Worm (Caenorhabditis elegans) whole organism, young adult: ENCODE measurements around the gene ugt-66.

Experiments used
- B0019.2 ChIP-seq: fragments of 200-800 bp; sonication (Bioruptor generic); conservative IDR thresholded peaks from 2 replicates; pipeline ENCODE4 v1.3.6; 2022; ENCODE audit warnings: missing genetic modification reagents, missing genetic modification characterization, missing compliant biosample characterization
- F23B12.7 ChIP-seq: sonication (generic microtip); optimal IDR thresholded peaks from 2 replicates; lab custom pipeline; 2017; ENCODE audit warnings: missing genetic modification characterization, mild to moderate bottlenecking, missing compliant biosample characterization, antibody characterized with exemption, moderate library complexity; ENCODE audit not compliant: insufficient read depth
- K12H6.12 ChIP-seq: fragments of 200-800 bp; sonication (Bioruptor generic); optimal IDR thresholded peaks from 2 replicates; lab custom pipeline; 2018; ENCODE audit warnings: mild to moderate bottlenecking, missing genetic modification characterization, missing compliant biosample characterization
- Y95B8A.8 ChIP-seq: fragments of 200-800 bp; sonication (Bioruptor generic); IDR thresholded peaks from 2 replicates; pipeline ENCODE4 v1.3.6; 2022; ENCODE audit warnings: missing genetic modification reagents, missing genetic modification characterization, missing compliant biosample characterization
- ZK185.1 ChIP-seq: sonication (generic microtip); optimal IDR thresholded peaks from 2 replicates; lab custom pipeline; 2016; ENCODE audit warnings: mild to moderate bottlenecking, missing genetic modification characterization, missing compliant biosample characterization; ENCODE audit not compliant: poor library complexity, severe bottlenecking
- ama-1 ChIP-seq, 3 experiments: fragments of 150-350 bp in 1 of 3; sonication (generic microtip) in 2 of 3; optimal IDR thresholded peaks; 2 replicates each; lab custom pipeline; 2014 to 2018; ENCODE audit warnings: missing biosample characterization in 2 of 3, missing genetic modification characterization in 2 of 3, missing genetic modification reagents in 2 of 3
- aptf-3 ChIP-seq: fragments of 200-800 bp; sonication (Bioruptor generic); IDR thresholded peaks from 2 replicates; pipeline ENCODE4 v1.3.6; 2022; ENCODE audit warnings: missing genetic modification characterization, missing compliant biosample characterization
- athp-1 ChIP-seq: sonication (generic microtip); optimal IDR thresholded peaks from 2 replicates; lab custom pipeline; 2017; ENCODE audit warnings: mild to moderate bottlenecking, missing genetic modification characterization, missing compliant biosample characterization
- ccch-3 ChIP-seq: fragments of 200-800 bp; sonication (Bioruptor generic); optimal IDR thresholded peaks from 2 replicates; lab custom pipeline; 2018; ENCODE audit warnings: mild to moderate bottlenecking, missing genetic modification characterization, missing compliant biosample characterization
- cebp-1 ChIP-seq, 2 experiments: fragments of 200-800 bp in 1 of 2; sonication (Bioruptor generic) in 1 of 2; sonication (generic microtip) in 1 of 2; IDR thresholded peaks in 1 of 2; optimal IDR thresholded peaks in 1 of 2; 2 replicates each; pipeline versions ENCODE4 v1.3.6 to Lab custom; 2017 to 2022; ENCODE audit warnings: missing compliant biosample characterization in 2 of 2, missing genetic modification characterization in 2 of 2, mild to moderate bottlenecking in 1 of 2, missing genetic modification reagents in 1 of 2, moderate library complexity in 1 of 2
- ceh-100 ChIP-seq: fragments of 200-800 bp; sonication (Bioruptor generic); IDR thresholded peaks from 2 replicates; pipeline ENCODE4 v1.3.6; 2022; ENCODE audit warnings: missing genetic modification reagents, missing genetic modification characterization, missing compliant biosample characterization
- ceh-58 ChIP-seq: fragments of 200-800 bp; sonication (Bioruptor generic); IDR thresholded peaks from 2 replicates; pipeline ENCODE4 v1.3.6; 2022; ENCODE audit warnings: missing genetic modification characterization, missing compliant biosample characterization
- chd-7 ChIP-seq: sonication (generic microtip); optimal IDR thresholded peaks from 2 replicates; lab custom pipeline; 2016; ENCODE audit warnings: mild to moderate bottlenecking, missing genetic modification characterization, moderate library complexity, missing compliant biosample characterization
- dpl-1 ChIP-seq: fragments of 150-350 bp; optimal IDR thresholded peaks from 2 replicates; lab custom pipeline; 2014; ENCODE audit warnings: missing biosample characterization, missing genetic modification reagents, missing genetic modification characterization
- efl-1 ChIP-seq: fragments of 150-350 bp; optimal IDR thresholded peaks from 2 replicates; lab custom pipeline; 2014; ENCODE audit warnings: missing biosample characterization, missing genetic modification reagents, missing genetic modification characterization
- egl-44 ChIP-seq: fragments of 200-800 bp; sonication (Bioruptor generic); IDR thresholded peaks from 2 replicates; pipeline ENCODE4 v1.3.6; 2022; ENCODE audit warnings: missing genetic modification reagents, missing genetic modification characterization, missing compliant biosample characterization
- egrh-3 ChIP-seq: fragments of 200-800 bp; sonication (Bioruptor generic); IDR thresholded peaks from 2 replicates; pipeline ENCODE4 v1.3.6; 2022; ENCODE audit warnings: missing genetic modification reagents, missing genetic modification characterization, missing compliant biosample characterization
- fkh-3 ChIP-seq: sonication (generic microtip); optimal IDR thresholded peaks from 2 replicates; lab custom pipeline; 2016; ENCODE audit warnings: mild to moderate bottlenecking, missing genetic modification characterization, missing compliant biosample characterization
- gei-17 ChIP-seq: fragments of 200-800 bp; sonication (Bioruptor generic); optimal IDR thresholded peaks from 2 replicates; lab custom pipeline; 2018; ENCODE audit warnings: mild to moderate bottlenecking, missing genetic modification characterization, missing compliant biosample characterization
- him-1 ChIP-seq: sonication (generic microtip); optimal IDR thresholded peaks from 2 replicates; lab custom pipeline; 2016; ENCODE audit warnings: missing genotype, missing genetic modification reagents, missing genetic modification characterization, missing compliant biosample characterization
- hlh-12 ChIP-seq: sonication (generic microtip); optimal IDR thresholded peaks from 2 replicates; lab custom pipeline; 2016; ENCODE audit warnings: missing genetic modification characterization, missing compliant biosample characterization
- hlh-26 ChIP-seq: fragments of 200-800 bp; sonication (Bioruptor generic); conservative IDR thresholded peaks from 2 replicates; pipeline ENCODE4 v1.3.6; 2022; ENCODE audit warnings: missing genetic modification reagents, missing genetic modification characterization, missing compliant biosample characterization
- hmg-20 ChIP-seq: fragments of 200-800 bp; sonication (Bioruptor generic); IDR thresholded peaks from 2 replicates; pipeline ENCODE4 v1.3.6; 2022; ENCODE audit warnings: missing genetic modification reagents, missing genetic modification characterization, missing compliant biosample characterization
- hrde-1 ChIP-seq: sonication (generic microtip); optimal IDR thresholded peaks from 2 replicates; lab custom pipeline; 2016; ENCODE audit warnings: missing genetic modification characterization, mild to moderate bottlenecking, missing compliant biosample characterization, moderate library complexity, missing genotype, missing genetic modification reagents, borderline replicate concordance
- hsf-1 ChIP-seq: fragments of 200-800 bp; sonication (Bioruptor generic); IDR thresholded peaks from 2 replicates; pipeline ENCODE4 v1.3.6; 2022; ENCODE audit warnings: missing genetic modification reagents, missing genetic modification characterization, missing compliant biosample characterization
- let-526 ChIP-seq: fragments of 200-800 bp; sonication (Bioruptor generic); IDR thresholded peaks from 2 replicates; pipeline ENCODE4 v1.3.6; 2022; ENCODE audit warnings: missing genetic modification reagents, missing genetic modification characterization, missing compliant biosample characterization
- lin-54 ChIP-seq: fragments of 200-800 bp; sonication (Bioruptor generic); optimal IDR thresholded peaks from 2 replicates; lab custom pipeline; 2018; ENCODE audit warnings: mild to moderate bottlenecking, missing genetic modification characterization, missing compliant biosample characterization
- lir-1 ChIP-seq: fragments of 200-800 bp; sonication (Bioruptor generic); conservative IDR thresholded peaks from 2 replicates; pipeline ENCODE4 v1.3.6; 2022; ENCODE audit warnings: missing genetic modification reagents, missing genetic modification characterization, missing compliant biosample characterization
- lsl-1 ChIP-seq: fragments of 200-800 bp; sonication (Bioruptor generic); optimal IDR thresholded peaks from 2 replicates; lab custom pipeline; 2018; ENCODE audit warnings: mild to moderate bottlenecking, missing genetic modification characterization, moderate library complexity, missing compliant biosample characterization
- lsy-27 ChIP-seq: sonication (generic microtip); optimal IDR thresholded peaks from 2 replicates; lab custom pipeline; 2017; ENCODE audit warnings: missing genetic modification characterization, mild to moderate bottlenecking, missing compliant biosample characterization, antibody characterized with exemption, missing genotype, borderline replicate concordance; ENCODE audit not compliant: insufficient read depth
- madf-10 ChIP-seq: sonication (generic microtip); optimal IDR thresholded peaks from 2 replicates; lab custom pipeline; 2016; ENCODE audit warnings: mild to moderate bottlenecking, missing genetic modification characterization, missing compliant biosample characterization
- madf-6 ChIP-seq: fragments of 200-800 bp; sonication (Bioruptor generic); IDR thresholded peaks from 2 replicates; pipeline ENCODE4 v1.3.6; 2022; ENCODE audit warnings: missing genetic modification reagents, missing genetic modification characterization, missing compliant biosample characterization
- mcd-1 ChIP-seq: fragments of 200-800 bp; sonication (Bioruptor generic); IDR thresholded peaks from 2 replicates; pipeline ENCODE4 v1.3.6; 2022; ENCODE audit warnings: missing genetic modification reagents, missing genetic modification characterization, missing compliant biosample characterization
- mel-28 ChIP-seq: sonication (generic microtip); optimal IDR thresholded peaks from 2 replicates; lab custom pipeline; 2016; ENCODE audit warnings: borderline replicate concordance, mild to moderate bottlenecking, missing genetic modification characterization, missing compliant biosample characterization
- mxl-1 ChIP-seq: sonication (generic microtip); optimal IDR thresholded peaks from 2 replicates; lab custom pipeline; 2016; ENCODE audit warnings: missing genetic modification characterization, missing compliant biosample characterization
- nfya-1 ChIP-seq: sonication (generic microtip); optimal IDR thresholded peaks from 2 replicates; lab custom pipeline; 2017; ENCODE audit warnings: antibody characterized with exemption, missing compliant biosample characterization, missing genetic modification characterization, borderline replicate concordance; ENCODE audit not compliant: insufficient read depth
- nhr-80 ChIP-seq: sonication (generic microtip); optimal IDR thresholded peaks from 2 replicates; lab custom pipeline; 2016; ENCODE audit warnings: missing genetic modification characterization, missing compliant biosample characterization
- rcor-1 ChIP-seq: fragments of 200-800 bp; sonication (Bioruptor generic); IDR thresholded peaks from 2 replicates; pipeline ENCODE4 v1.3.6; 2022; ENCODE audit warnings: missing genetic modification reagents, missing genetic modification characterization, missing compliant biosample characterization
- snpc-4 ChIP-seq, 5 experiments: fragments of 150-350 bp in 1 of 5; sonication (generic microtip) in 4 of 5; optimal IDR thresholded peaks; 2 replicates each; lab custom pipeline; 2014 to 2018; ENCODE audit warnings: missing genetic modification characterization in 5 of 5, missing biosample characterization in 3 of 5, antibody characterized with exemption in 2 of 5, mild to moderate bottlenecking in 2 of 5, missing compliant biosample characterization in 2 of 5, missing genotype in 2 of 5, moderate library complexity in 2 of 5, missing genetic modification reagents in 1 of 5
- sptf-2 ChIP-seq: fragments of 200-800 bp; sonication (Bioruptor generic); optimal IDR thresholded peaks from 2 replicates; lab custom pipeline; 2018; ENCODE audit warnings: mild to moderate bottlenecking, missing genetic modification characterization, missing compliant biosample characterization
- tlf-1 ChIP-seq: fragments of 200-800 bp; sonication (Bioruptor generic); optimal IDR thresholded peaks from 2 replicates; lab custom pipeline; 2018; ENCODE audit warnings: mild to moderate bottlenecking, missing genetic modification characterization, missing compliant biosample characterization
- unc-62 ChIP-seq: fragments of 150-350 bp; optimal IDR thresholded peaks from 2 replicates; lab custom pipeline; 2014; ENCODE audit warnings: missing biosample characterization, missing genetic modification reagents, missing genetic modification characterization
- xnd-1 ChIP-seq: sonication (generic microtip); optimal IDR thresholded peaks from 2 replicates; lab custom pipeline; 2016; ENCODE audit warnings: missing genotype, missing genetic modification reagents, missing genetic modification characterization, missing compliant biosample characterization
- ztf-6 ChIP-seq: fragments of 200-800 bp; sonication (Bioruptor generic); IDR thresholded peaks from 2 replicates; pipeline ENCODE4 v1.3.6; 2022; ENCODE audit warnings: missing genetic modification reagents, missing genetic modification characterization, missing compliant biosample characterization

ugt-66 gene

DNA sequence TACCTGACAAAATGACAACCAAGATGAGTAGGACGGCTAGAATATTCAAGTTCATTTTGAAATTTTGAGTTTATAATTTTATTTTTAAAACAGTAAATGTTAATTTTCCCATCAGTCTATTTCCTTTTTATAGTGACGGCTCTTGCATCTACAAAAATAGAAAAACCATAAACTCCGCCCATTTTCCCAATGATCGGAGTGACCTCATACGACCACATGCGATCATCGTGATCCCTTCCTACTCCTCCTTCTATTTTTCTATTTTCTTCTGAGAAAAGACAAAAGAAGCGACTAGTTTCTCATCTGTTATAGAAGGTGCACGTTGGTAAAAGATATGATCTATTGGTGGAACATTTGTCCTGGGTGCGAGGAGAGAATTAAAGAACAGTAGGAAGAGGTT, 21.1 kb upstream of the ugt-66 start, which contains the start of gene C23G10.11:
TSS of gene C23G10.11 (minus strand) at position 101 of the 400 bp plus-strand sequence.
- no peak for TF ChIP-seq madf-10
- no peak for TF ChIP-seq hlh-26 (GFP tag; lab: Robert Waterston, UW)
- no peak for TF ChIP-seq aptf-3
- no peak for TF ChIP-seq B0019.2 (GFP tag; lab: Robert Waterston, UW)
- TF ChIP-seq ceh-58 (GFP tag; lab: Robert Waterston, UW): no peak
- TF ChIP-seq F23B12.7: no peak
- TF ChIP-seq hmg-20 (GFP tag; lab: Robert Waterston, UW): no peak
- TF ChIP-seq chd-7: no peak
- TF ChIP-seq ceh-100: no peak
- no peak for TF ChIP-seq him-1 (tag; lab: Kevin White, UChicago)
- no peak for TF ChIP-seq lir-1
- no peak for TF ChIP-seq ama-1 (optimal IDR thresholded peaks at IDR 0.05; lab: Kevin White, UChicago)
- TF ChIP-seq ama-1 (GFP tag; optimal IDR thresholded peaks at IDR 0.05; lab: Kevin White, UChicago): no peak
- TF ChIP-seq lsl-1 (GFP tag; lab: Kevin White, UChicago): no peak

DNA sequence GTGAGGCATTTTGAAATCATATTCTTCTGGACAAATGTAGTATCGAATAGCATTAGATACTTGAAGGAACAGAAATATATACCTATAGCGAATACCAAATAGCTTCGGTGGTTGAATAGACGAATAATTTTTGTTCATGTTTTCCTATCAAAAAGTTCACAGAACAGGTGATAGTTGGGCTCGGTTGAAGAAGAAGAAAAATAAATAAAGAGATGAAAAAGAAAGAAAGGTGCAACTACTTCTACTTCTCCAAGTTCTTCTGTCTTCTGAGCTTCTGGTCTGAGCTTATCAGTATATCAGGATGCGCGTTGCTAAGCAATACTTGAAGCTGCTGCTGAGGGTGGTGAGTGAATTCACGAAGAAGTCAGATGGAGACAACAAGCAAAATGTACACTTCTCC, 19.5 kb upstream of the ugt-66 start, which contains the start of gene C23G10.10:
TSS of gene C23G10.10 (minus strand) at position 101 of the 400 bp plus-strand sequence.
- TF ChIP-seq ZK185.1: no peak
- TF ChIP-seq unc-62 (GFP tag; lab: Kevin White, UChicago): no peak
- no peak for TF ChIP-seq mcd-1 (GFP tag; lab: Robert Waterston, UW)
- no peak for TF ChIP-seq sptf-2
- TF ChIP-seq lsy-27 (tag; lab: Kevin White, UChicago): no peak
- no peak for TF ChIP-seq ztf-6 (GFP tag; lab: Robert Waterston, UW)
- no peak for TF ChIP-seq tlf-1
- TF ChIP-seq mxl-1 (tag; lab: Kevin White, UChicago): no peak
- no peak for TF ChIP-seq egrh-3 (GFP tag; lab: Robert Waterston, UW)
- no peak for TF ChIP-seq efl-1 (GFP tag; lab: Kevin White, UChicago)
- no peak for TF ChIP-seq mel-28 (tag; lab: Kevin White, UChicago)

DNA sequence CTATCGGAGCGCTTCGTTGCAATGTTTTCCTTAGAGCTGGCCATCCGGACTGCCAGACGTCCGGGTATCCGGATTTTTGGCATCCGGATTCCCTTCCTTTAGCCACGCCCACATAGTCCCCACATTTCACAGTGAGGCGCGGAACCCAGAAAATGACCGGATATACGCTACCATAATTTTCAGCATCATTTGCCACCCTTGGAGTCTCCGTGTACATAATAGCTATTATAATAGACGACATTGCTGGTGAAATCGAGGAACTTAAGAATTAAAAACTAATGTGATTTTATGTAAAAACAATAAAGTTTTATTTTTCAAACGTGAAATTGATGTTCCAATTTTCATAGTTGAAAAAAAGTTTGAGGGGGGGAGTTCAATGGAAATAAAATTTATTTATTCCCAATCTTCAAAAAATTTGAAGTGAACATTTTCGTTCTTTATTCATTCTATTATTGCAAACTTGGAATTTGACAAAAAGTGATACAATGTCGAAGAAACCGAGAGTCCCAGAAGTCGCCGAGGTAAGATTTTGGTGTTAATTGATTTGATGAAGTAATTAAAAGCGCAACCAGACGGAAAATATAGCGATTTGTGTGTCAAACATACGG, 15.9 kb upstream of the ugt-66 start:
- 0 out of 2 replicates have a peak, but pooled peaks have one; percentile 40 for TF ChIP-seq rcor-1 (GFP tag; lab: Robert Waterston, UW)
- no peak for TF ChIP-seq dpl-1 (GFP tag; lab: Kevin White, UChicago)
- TF ChIP-seq ccch-3: no peak
- no peak for TF ChIP-seq egrh-3 (GFP tag; lab: Robert Waterston, UW)
- no peak for TF ChIP-seq nhr-80 (tag; lab: Kevin White, UChicago)
- no peak for TF ChIP-seq nfya-1
- peak; percentile 12 for TF ChIP-seq lin-54 (GFP tag; lab: Kevin White, UChicago)
- TF ChIP-seq Y95B8A.8 (GFP tag; lab: Robert Waterston, UW): no peak
- TF ChIP-seq him-1 (tag; lab: Kevin White, UChicago): peak; percentile 73
- TF ChIP-seq hlh-12: no peak
- no peak for TF ChIP-seq hsf-1 (GFP tag; lab: Robert Waterston, UW)
- peak; percentile 90 for TF ChIP-seq snpc-4 (GFP tag; optimal IDR thresholded peaks at IDR 0.05; lab: Kevin White, UChicago)
- peak; percentile 85 to 93 (median 90) for TF ChIP-seq snpc-4 (tag; optimal IDR thresholded peaks at IDR 0.05; lab: Kevin White, UChicago)
- TF ChIP-seq fkh-3 (tag; lab: Kevin White, UChicago): no peak
- TF ChIP-seq athp-1 (tag; lab: Kevin White, UChicago): peak; percentile 64
- TF ChIP-seq cebp-1 (GFP tag; IDR thresholded peaks at IDR 0.05; lab: Robert Waterston, UW): no peak
- TF ChIP-seq cebp-1 (tag; optimal IDR thresholded peaks at IDR 0.05; lab: Kevin White, UChicago): no peak
- peak; percentile 51 for TF ChIP-seq xnd-1
- TF ChIP-seq mel-28 (tag; lab: Kevin White, UChicago): no peak
- no peak for TF ChIP-seq gei-17 (GFP tag; lab: Kevin White, UChicago)
- no peak for TF ChIP-seq K12H6.12
- TF ChIP-seq egl-44 (GFP tag; lab: Robert Waterston, UW): no peak
- TF ChIP-seq madf-6: peak; percentile 68
- no peak for TF ChIP-seq F23B12.7
- TF ChIP-seq let-526 (GFP tag; lab: Robert Waterston, UW): no peak
- peak; percentile 85 for TF ChIP-seq hrde-1
